Worm (Caenorhabditis elegans) whole organism, young adult: ENCODE measurements around the gene npp-15.

Source experiments
- attf-5 ChIP-seq: fragments of 200-800 bp; sonication (Bioruptor generic); optimal IDR thresholded peaks from 2 replicates; lab custom pipeline; 2018; ENCODE audit warnings: mild to moderate bottlenecking, missing genetic modification characterization, missing compliant biosample characterization
- hsf-1 ChIP-seq: fragments of 200-800 bp; sonication (Bioruptor generic); IDR thresholded peaks from 2 replicates; pipeline ENCODE4 v1.3.6; 2022; ENCODE audit warnings: missing genetic modification reagents, missing genetic modification characterization, missing compliant biosample characterization
- madf-3 ChIP-seq: fragments of 200-800 bp; sonication (Bioruptor generic); IDR thresholded peaks from 2 replicates; pipeline ENCODE4 v1.3.6; 2022; ENCODE audit warnings: missing genetic modification reagents, missing genetic modification characterization, missing compliant biosample characterization
- rcor-1 ChIP-seq: fragments of 200-800 bp; sonication (Bioruptor generic); IDR thresholded peaks from 2 replicates; pipeline ENCODE4 v1.3.6; 2022; ENCODE audit warnings: missing genetic modification reagents, missing genetic modification characterization, missing compliant biosample characterization
- unc-62 ChIP-seq: fragments of 150-350 bp; optimal IDR thresholded peaks from 2 replicates; lab custom pipeline; 2014; ENCODE audit warnings: missing biosample characterization, missing genetic modification reagents, missing genetic modification characterization
- ztf-28 ChIP-seq: fragments of 200-800 bp; sonication (Bioruptor generic); IDR thresholded peaks from 2 replicates; pipeline ENCODE4 v1.3.6; 2022; ENCODE audit warnings: missing genetic modification reagents, missing genetic modification characterization, missing compliant biosample characterization
- ztf-6 ChIP-seq: fragments of 200-800 bp; sonication (Bioruptor generic); IDR thresholded peaks from 2 replicates; pipeline ENCODE4 v1.3.6; 2022; ENCODE audit warnings: missing genetic modification reagents, missing genetic modification characterization, missing compliant biosample characterization

- TF ChIP-seq hsf-1 (GFP tag; lab: Robert Waterston, UW) (no peak), ztf-6 (GFP tag; lab: Robert Waterston, UW) (no peak), ztf-28 (GFP tag; lab: Robert Waterston, UW) (no peak), attf-5 (GFP tag; lab: Kevin White, UChicago) (no peak), rcor-1 (GFP tag; lab: Robert Waterston, UW) (no peak), madf-3 (no peak), unc-62 (GFP tag; lab: Kevin White, UChicago) (no peak)
Observed at ce11 chrIII:7894724-7895123, 34.1 kb upstream of the npp-15 start, which contains the start of gene ZK688.4.
